Fruit fly (Drosophila melanogaster) whole organism, wandering third instar larva: ENCODE data around the gene CG3842.
A peak's percentile ranks its signal among the peaks of the same experiment; 100 is the strongest.

Experiments
- Abd-B ChIP-seq: fragments of >200 bp; optimal IDR thresholded peaks from 2 replicates; lab custom pipeline; 2017; ENCODE audit warnings: missing biosample characterization, missing genetic modification characterization
- CG32264 ChIP-seq: fragments of 200-800 bp; sonication (Bioruptor generic); optimal IDR thresholded peaks from 2 replicates; lab custom pipeline; 2016; ENCODE audit warnings: missing biosample characterization, missing genetic modification characterization
- CG9705 ChIP-seq: fragments of 200-800 bp; sonication (Bioruptor generic); optimal IDR thresholded peaks from 2 replicates; lab custom pipeline; 2018; ENCODE audit warnings: missing biosample characterization, mild to moderate bottlenecking, missing genetic modification characterization
- CrebA ChIP-seq: fragments of 200-800 bp; sonication (Bioruptor generic); optimal IDR thresholded peaks from 2 replicates; lab custom pipeline; 2016; ENCODE audit warnings: missing biosample characterization, mild to moderate bottlenecking, missing genetic modification characterization, borderline replicate concordance
- Dfd ChIP-seq: fragments of >200 bp; optimal IDR thresholded peaks from 2 replicates; lab custom pipeline; 2017; ENCODE audit warnings: missing biosample characterization, missing genetic modification characterization
- Dif ChIP-seq: fragments of 200-275, 200-300 bp; sonication (Bioruptor generic); optimal IDR thresholded peaks from 2 replicates; lab custom pipeline; 2018; ENCODE audit warnings: missing biosample characterization, missing genetic modification characterization; ENCODE audit not compliant: partially characterized antibody
- GATAd ChIP-seq: sonication (Bioruptor generic); optimal IDR thresholded peaks from 2 replicates; lab custom pipeline; 2016; ENCODE audit warnings: missing biosample characterization, missing genetic modification characterization
- HLH106 ChIP-seq: fragments of 200-800 bp; optimal IDR thresholded peaks from 3 replicates; lab custom pipeline; 2019; ENCODE audit warnings: missing biosample characterization, mild to moderate bottlenecking, missing genetic modification characterization, moderate library complexity
- Hnf4 ChIP-seq: fragments of 200-800 bp; sonication (Bioruptor generic); optimal IDR thresholded peaks from 2 replicates; lab custom pipeline; 2016; ENCODE audit warnings: missing biosample characterization, mild to moderate bottlenecking, missing genetic modification characterization
- Hr78 ChIP-seq: fragments of >200 bp; optimal IDR thresholded peaks from 2 replicates; lab custom pipeline; 2017; ENCODE audit warnings: missing biosample characterization, missing genetic modification characterization
- Hr83 ChIP-seq: fragments of 200-300 bp; sonication (Bioruptor generic); optimal IDR thresholded peaks from 2 replicates; lab custom pipeline; 2016; ENCODE audit warnings: missing biosample characterization, mild to moderate bottlenecking, missing genetic modification characterization, moderate library complexity; ENCODE audit not compliant: poor library complexity, severe bottlenecking
- Jra ChIP-seq: sonication (Bioruptor generic); optimal IDR thresholded peaks from 2 replicates; lab custom pipeline; 2016; ENCODE audit warnings: missing biosample characterization, missing genetic modification characterization
- Myc ChIP-seq: fragments of >200 bp; optimal IDR thresholded peaks from 2 replicates; lab custom pipeline; 2017
- N ChIP-seq: fragments of >200 bp; optimal IDR thresholded peaks from 2 replicates; lab custom pipeline; 2018; ENCODE audit warnings: missing biosample characterization, missing external identifiers, missing genetic modification characterization
- OdsH ChIP-seq: fragments of 200-800 bp; sonication (Bioruptor generic); optimal IDR thresholded peaks from 2 replicates; lab custom pipeline; 2016; ENCODE audit warnings: missing biosample characterization, mild to moderate bottlenecking, missing genetic modification characterization
- Rel ChIP-seq, 2 experiments: fragments of 200-800 bp; sonication (Bioruptor generic) in 1 of 2; optimal IDR thresholded peaks; 2 replicates in 1 of 2; 3 replicates in 1 of 2; lab custom pipeline; 2016 to 2019; ENCODE audit warnings: mild to moderate bottlenecking in 2 of 2, missing biosample characterization in 2 of 2, missing genetic modification characterization in 2 of 2, moderate library complexity in 1 of 2
- Sp1 ChIP-seq: fragments of 200-800 bp; sonication (Bioruptor generic); optimal IDR thresholded peaks from 3 replicates; lab custom pipeline; 2019; ENCODE audit warnings: missing biosample characterization, mild to moderate bottlenecking, missing genetic modification characterization, moderate library complexity
- Vsx2 ChIP-seq: fragments of 200-300, 225-300 bp; sonication (Bioruptor generic); optimal IDR thresholded peaks from 2 replicates; lab custom pipeline; 2018; ENCODE audit warnings: missing biosample characterization, missing genetic modification characterization; ENCODE audit not compliant: partially characterized antibody
- br ChIP-seq: fragments of 200-800 bp; sonication (Bioruptor generic); optimal IDR thresholded peaks from 2 replicates; lab custom pipeline; 2016; ENCODE audit warnings: missing biosample characterization, missing genetic modification characterization
- brk ChIP-seq: fragments of 200-800 bp; sonication (Bioruptor generic); optimal IDR thresholded peaks from 2 replicates; lab custom pipeline; 2016; ENCODE audit warnings: missing biosample characterization, mild to moderate bottlenecking, missing genetic modification characterization
- dl ChIP-seq, 2 experiments: fragments of 175-275, 200-275 bp in 1 of 2; fragments of 200-275 bp in 1 of 2; sonication (Bioruptor generic); optimal IDR thresholded peaks; lab custom pipeline; 2018; ENCODE audit warnings: mild to moderate bottlenecking in 2 of 2, missing biosample characterization in 2 of 2, missing genetic modification characterization in 2 of 2, moderate library complexity in 2 of 2; ENCODE audit not compliant: partially characterized antibody in 2 of 2, insufficient read depth in 1 of 2
- dmrt93B ChIP-seq: fragments of 200-800 bp; sonication (Bioruptor generic); optimal IDR thresholded peaks from 2 replicates; lab custom pipeline; 2018; ENCODE audit warnings: missing biosample characterization, mild to moderate bottlenecking, missing genetic modification characterization
- dsf ChIP-seq: sonication (Bioruptor generic); optimal IDR thresholded peaks from 2 replicates; lab custom pipeline; 2016; ENCODE audit warnings: missing biosample characterization, missing genetic modification characterization, borderline replicate concordance
- ey ChIP-seq: fragments of 200-800 bp; sonication (Bioruptor generic); optimal IDR thresholded peaks from 2 replicates; lab custom pipeline; 2016; ENCODE audit warnings: missing biosample characterization, missing genetic modification characterization
- foxo ChIP-seq, 2 experiments: fragments of 200-800 bp; sonication (Bioruptor generic); optimal IDR thresholded peaks; 2 replicates in 1 of 2; 3 replicates in 1 of 2; lab custom pipeline; 2016 to 2017; ENCODE audit warnings: missing biosample characterization in 2 of 2, missing genetic modification characterization in 2 of 2
- fru ChIP-seq: fragments of 200-800 bp; sonication (Bioruptor generic); optimal IDR thresholded peaks from 3 replicates; lab custom pipeline; 2016; ENCODE audit warnings: missing biosample characterization, mild to moderate bottlenecking, missing genetic modification characterization
- h ChIP-seq: fragments of 200-800 bp; sonication (Bioruptor generic); optimal IDR thresholded peaks from 3 replicates; lab custom pipeline; 2016; ENCODE audit warnings: missing biosample characterization, mild to moderate bottlenecking, missing genetic modification characterization
- jim ChIP-seq: fragments of 175-275, 200-325 bp; sonication (Bioruptor generic); optimal IDR thresholded peaks from 2 replicates; lab custom pipeline; 2016; ENCODE audit warnings: missing biosample characterization, mild to moderate bottlenecking, missing genetic modification characterization
- lola ChIP-seq: fragments of >200 bp; optimal IDR thresholded peaks from 2 replicates; lab custom pipeline; 2017; ENCODE audit warnings: missing biosample characterization, missing genetic modification characterization
- pan ChIP-seq: fragments of >200 bp; optimal IDR thresholded peaks from 2 replicates; lab custom pipeline; 2017
- psq ChIP-seq: fragments of 200-800 bp; sonication (Bioruptor generic); optimal IDR thresholded peaks from 3 replicates; lab custom pipeline; 2017; ENCODE audit warnings: missing biosample characterization, mild to moderate bottlenecking, missing genetic modification characterization, moderate library complexity
- rgr ChIP-seq: fragments of 200-800 bp; sonication (Bioruptor generic); optimal IDR thresholded peaks from 3 replicates; lab custom pipeline; 2016; ENCODE audit warnings: missing biosample characterization, mild to moderate bottlenecking, missing genetic modification characterization
- sage ChIP-seq: fragments of 200-800 bp; sonication (Bioruptor generic); optimal IDR thresholded peaks from 2 replicates; lab custom pipeline; 2016; ENCODE audit warnings: missing biosample characterization, mild to moderate bottlenecking, missing genetic modification characterization
- sv ChIP-seq: fragments of 200-800 bp; sonication (Bioruptor generic); optimal IDR thresholded peaks from 3 replicates; lab custom pipeline; 2016; ENCODE audit warnings: missing biosample characterization, missing genetic modification characterization
- tai ChIP-seq: sonication (Bioruptor generic); optimal IDR thresholded peaks from 2 replicates; lab custom pipeline; 2016; ENCODE audit warnings: missing biosample characterization, missing genetic modification characterization
- usp ChIP-seq: fragments of >200 bp; optimal IDR thresholded peaks from 2 replicates; lab custom pipeline; 2017; ENCODE audit warnings: missing biosample characterization, missing genetic modification characterization
- woc ChIP-seq: sonication (Bioruptor generic); optimal IDR thresholded peaks from 2 replicates; lab custom pipeline; 2016; ENCODE audit warnings: missing biosample characterization, mild to moderate bottlenecking, missing genetic modification characterization

Gene CG3842

DNA sequence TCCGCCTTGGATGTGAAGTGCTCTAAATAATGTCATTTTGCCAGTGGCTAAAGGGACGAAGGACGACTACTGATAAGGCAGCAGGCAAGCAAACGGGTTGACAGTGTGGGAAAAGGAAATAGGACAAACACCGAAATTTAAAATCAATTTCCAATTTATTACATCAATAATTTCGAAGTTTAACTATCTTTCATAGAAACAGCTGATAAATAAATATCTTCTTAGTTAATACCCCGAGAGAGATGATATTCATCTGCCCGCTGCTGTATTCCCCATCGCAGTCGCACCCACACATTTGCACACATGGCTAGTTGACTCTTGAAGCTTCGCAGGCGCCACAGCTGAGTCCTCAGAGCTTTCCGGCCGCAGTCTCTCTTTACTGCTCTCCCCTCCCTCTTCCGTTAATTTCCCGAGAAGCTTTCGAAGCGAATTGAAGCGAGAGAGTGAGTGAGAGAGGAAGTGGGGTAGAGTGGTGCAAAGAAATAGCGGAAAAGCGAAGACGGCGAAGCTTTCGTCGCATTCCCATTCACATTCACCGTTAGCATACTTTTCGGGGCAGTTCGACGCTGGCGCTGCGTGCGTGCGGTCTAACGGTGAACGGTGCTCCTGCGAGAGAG, 20.6 kb upstream of the CG3842 start (continued):
- TF ChIP-seq fru (GFP tag; lab: Kevin White, UChicago) (peak; percentile 21), CrebA (GFP tag; lab: Kevin White, UChicago) (no peak), CG9705 (GFP tag; lab: Kevin White, UChicago) (no peak)

DNA sequence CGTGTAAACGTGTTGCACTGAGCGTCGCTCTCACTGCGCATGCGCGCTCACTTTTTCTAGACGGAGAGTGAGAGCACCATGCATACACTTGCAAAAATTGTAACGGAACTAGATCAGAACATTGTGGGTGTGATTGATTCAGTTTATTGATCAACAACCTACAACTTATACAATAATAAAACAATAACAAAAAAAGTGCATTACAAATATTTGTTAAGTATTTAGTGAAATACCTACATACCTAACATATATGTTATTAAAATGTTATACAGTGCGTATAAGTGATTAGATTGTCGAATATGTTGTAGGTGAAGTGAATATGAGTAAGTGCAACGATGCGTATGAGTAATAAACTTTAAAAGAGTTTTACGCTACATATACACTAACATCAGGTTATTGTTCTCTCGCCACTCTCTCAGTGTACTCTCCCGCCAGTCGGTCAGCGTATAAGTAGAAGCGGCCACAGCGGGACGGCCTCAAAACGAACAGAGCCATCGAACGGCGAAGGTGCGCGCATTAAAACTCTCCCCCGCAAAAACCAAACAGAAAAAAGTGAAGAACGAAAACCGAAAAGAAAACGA, 7.1 kb upstream of the CG3842 start, which contains the start of gene CG42240:
TSS of gene CG42240 (plus strand) at position 474 of the 581 bp plus-strand sequence.
- no peak for TF ChIP-seq N
- TF ChIP-seq foxo (GFP tag; optimal IDR thresholded peaks at IDR 0.05; lab: Kevin White, UChicago): peak; percentile 49 to 90
- TF ChIP-seq CrebA (GFP tag; lab: Kevin White, UChicago): peak; percentile 54
- peak; percentile 43 for TF ChIP-seq sage (GFP tag; lab: Kevin White, UChicago)
- no peak for TF ChIP-seq Dfd
- TF ChIP-seq ey: peak; percentile 87
- TF ChIP-seq Hr78 (GFP tag; lab: Kevin White, UChicago): no peak
- no peak for TF ChIP-seq jim
- TF ChIP-seq h (GFP tag; lab: Kevin White, UChicago): peak; percentile 92
- no peak for TF ChIP-seq usp
- TF ChIP-seq Hr83: no peak
- peak; percentile 87 for TF ChIP-seq psq
- peak; percentile 52 for TF ChIP-seq Dif (GFP tag; lab: Kevin White, UChicago)
- TF ChIP-seq tai (GFP tag; lab: Kevin White, UChicago): no peak
- peak; percentile 23 for TF ChIP-seq GATAd
- TF ChIP-seq brk (GFP tag; lab: Kevin White, UChicago): peak; percentile 75
- peak; percentile 90 for TF ChIP-seq HLH106 (tag; lab: Kevin White, UChicago)
- TF ChIP-seq woc (GFP tag; lab: Kevin White, UChicago): peak; percentile 69
- peak; percentile 61 for TF ChIP-seq sv (GFP tag; lab: Kevin White, UChicago)
- peak; percentile 90 for TF ChIP-seq dmrt93B (GFP tag; lab: Kevin White, UChicago)
- TF ChIP-seq fru (GFP tag; lab: Kevin White, UChicago): peak; percentile 92
- no peak for TF ChIP-seq Myc
- no peak for TF ChIP-seq lola (GFP tag; lab: Kevin White, UChicago)
- TF ChIP-seq br (GFP tag; lab: Kevin White, UChicago): peak; percentile 87
- peak; percentile 49 for TF ChIP-seq Rel (GFP tag; optimal IDR thresholded peaks at IDR 0.05; lab: Kevin White, UChicago)
- TF ChIP-seq Rel (tag; optimal IDR thresholded peaks at IDR 0.05; lab: Kevin White, UChicago): peak; percentile 59
- peak; percentile 94 for TF ChIP-seq Sp1 (GFP tag; lab: Kevin White, UChicago)
- TF ChIP-seq dsf (GFP tag; lab: Kevin White, UChicago): peak; percentile 31
- peak; percentile 61 for TF ChIP-seq CG32264 (GFP tag; lab: Kevin White, UChicago)
- peak; percentile 84 for TF ChIP-seq rgr (GFP tag; lab: Kevin White, UChicago)
- no peak for TF ChIP-seq Vsx2 (GFP tag; lab: Kevin White, UChicago)
- TF ChIP-seq CG9705 (GFP tag; lab: Kevin White, UChicago): peak; percentile 84
- peak; percentile 53 for TF ChIP-seq Jra
- TF ChIP-seq dl (GFP tag; optimal IDR thresholded peaks at IDR 0.05; lab: Kevin White, UChicago; ENCODE audit: insufficient read depth in 1 of 2, partially characterized antibody in 2 of 2): peak in 1 of 2 experiments; percentile 24
- TF ChIP-seq OdsH (GFP tag; lab: Kevin White, UChicago): peak; percentile 89
- no peak for TF ChIP-seq pan
- no peak for TF ChIP-seq Abd-B (GFP tag; lab: Kevin White, UChicago)
- peak; percentile 75 for TF ChIP-seq Hnf4 (GFP tag; lab: Kevin White, UChicago)
